Worm (Caenorhabditis elegans): ENCODE measurements around the gene ZK1248.5.

Gene ZK1248.5

DNA sequence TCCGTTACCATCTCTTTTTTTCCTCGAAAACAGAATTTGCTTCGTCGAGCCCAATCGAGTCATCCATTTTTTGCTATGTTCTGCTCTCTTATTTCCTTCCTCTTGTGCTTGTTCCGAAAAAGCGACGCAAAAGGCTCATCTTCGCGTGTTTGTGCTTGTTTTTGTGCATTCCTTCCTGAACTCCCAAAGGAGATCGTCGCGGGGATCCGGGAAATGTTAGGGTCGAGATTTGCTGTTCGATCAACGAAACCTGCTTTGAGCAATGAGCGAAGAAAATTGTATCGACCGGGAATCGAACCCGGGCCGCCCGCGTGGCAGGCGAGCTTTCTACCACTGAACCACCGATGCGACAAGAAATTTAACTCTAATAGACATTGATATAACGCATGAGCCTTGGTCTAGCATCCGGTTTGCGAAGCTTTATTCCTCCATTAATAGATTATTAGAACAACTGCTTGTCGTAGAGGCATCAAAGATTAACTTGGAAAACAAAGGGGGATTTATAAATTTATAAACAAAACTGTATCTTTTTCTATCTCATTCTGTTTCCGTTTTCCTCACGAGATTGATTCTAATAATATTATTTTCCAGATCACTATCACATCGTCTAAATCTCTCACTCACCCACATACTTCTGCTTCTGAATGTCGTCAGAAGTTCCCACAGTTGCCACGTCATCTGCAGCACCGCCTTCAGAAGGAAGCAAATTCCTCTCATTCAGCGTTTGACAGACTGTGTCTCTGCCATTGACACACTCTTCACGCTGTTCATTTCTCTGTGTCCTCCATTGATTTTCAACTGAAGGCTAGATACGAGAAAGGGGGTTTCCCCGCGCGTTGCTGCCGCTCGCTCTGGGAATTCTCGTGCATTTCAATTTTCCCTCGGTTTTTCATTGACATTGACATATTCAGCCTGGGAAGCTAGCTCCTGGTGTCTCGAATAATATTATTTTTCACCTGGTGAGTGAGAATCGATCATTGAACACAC lies 28.1 kb upstream of the ZK1248.5 start, which contains the start of gene K05F1.6 (continued):
- no peak for TF ChIP-seq fkh-2 (tag; optimal IDR thresholded peaks at IDR 0.05)
- TF ChIP-seq mdl-1 (tag; optimal IDR thresholded peaks at IDR 0.05): peak; percentile 3
- no peak for TF ChIP-seq aly-2 (tag; optimal IDR thresholded peaks at IDR 0.05)
- no peak for TF ChIP-seq nhr-11 (tag; optimal IDR thresholded peaks at IDR 0.05)
- no peak for TF ChIP-seq egl-5 (tag; optimal IDR thresholded peaks at IDR 0.05)
- no peak for TF ChIP-seq daf-12 (tag; optimal IDR thresholded peaks at IDR 0.05)
- TF ChIP-seq sea-2 (GFP tag; optimal IDR thresholded peaks at IDR 0.05): no peak
- TF ChIP-seq ceh-9 (tag; optimal IDR thresholded peaks at IDR 0.05): no peak
- TF ChIP-seq R02D3.7 (tag; optimal IDR thresholded peaks at IDR 0.05): no peak
- no peak for TF ChIP-seq zag-1 (tag; optimal IDR thresholded peaks at IDR 0.05)
- TF ChIP-seq ztf-11 (tag; optimal IDR thresholded peaks at IDR 0.05): no peak
- peak; percentile 25 for TF ChIP-seq ceh-82 (tag; optimal IDR thresholded peaks at IDR 0.05)

DNA sequence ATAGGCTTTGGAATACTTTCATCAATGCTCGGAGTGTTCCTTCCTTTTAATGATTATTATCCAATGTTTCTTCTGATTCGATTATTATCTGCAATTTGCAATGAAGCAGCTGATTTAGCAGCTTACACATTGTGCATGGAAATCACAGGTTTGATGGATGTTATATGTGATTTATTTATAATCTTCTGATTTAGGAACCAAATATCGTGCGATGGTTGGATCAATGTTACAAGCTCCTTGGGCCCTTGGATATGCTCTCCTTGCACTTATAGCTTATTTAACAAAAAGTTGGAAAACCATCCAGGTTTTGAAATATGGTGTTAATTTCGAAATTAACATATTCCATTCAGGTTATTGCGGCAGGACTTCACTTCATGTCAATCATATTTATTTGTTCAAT lies 24.8 kb upstream of the ZK1248.5 start:
- TF ChIP-seq fkh-2 (tag; optimal IDR thresholded peaks at IDR 0.05): no peak
- TF ChIP-seq R02D3.7 (tag; optimal IDR thresholded peaks at IDR 0.05): no peak
- no peak for TF ChIP-seq nhr-28 (tag; optimal IDR thresholded peaks at IDR 0.05)
- no peak for TF ChIP-seq daf-12 (tag; optimal IDR thresholded peaks at IDR 0.05)
- no peak for TF ChIP-seq nhr-43 (tag; optimal IDR thresholded peaks at IDR 0.05; ENCODE audit: poor library complexity, severe bottlenecking)
- TF ChIP-seq elt-1 (tag; optimal IDR thresholded peaks at IDR 0.05): no peak
- no peak for TF ChIP-seq ztf-11 (tag; optimal IDR thresholded peaks at IDR 0.05)

DNA sequence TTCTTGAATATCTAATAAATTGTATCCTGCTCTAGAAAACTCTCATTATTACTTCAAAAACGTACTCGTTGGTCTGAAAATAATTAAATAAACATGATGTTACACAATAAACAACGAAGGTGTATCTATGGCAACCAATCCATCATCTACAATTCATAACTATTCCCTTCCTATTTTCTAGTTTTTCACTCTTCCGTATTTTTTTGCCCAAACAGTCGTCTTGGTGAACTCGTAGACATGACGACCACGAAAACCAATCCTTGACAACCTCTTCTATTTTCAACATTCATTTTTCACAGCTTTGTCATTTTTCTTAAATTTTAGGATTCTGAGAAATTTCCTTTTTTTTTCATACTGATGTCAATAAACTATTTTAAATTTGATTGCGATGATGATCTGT lies 21.5 kb upstream of the ZK1248.5 start, which contains the start of gene K05F1.13:
K05F1.13 (plus strand) TSS at position 301 of the 400 bp plus-strand sequence.
- TF ChIP-seq ceh-9 (tag; optimal IDR thresholded peaks at IDR 0.05): no peak
- TF ChIP-seq aly-2 (tag; optimal IDR thresholded peaks at IDR 0.05): no peak
- no peak for TF ChIP-seq lsy-12 (tag; optimal IDR thresholded peaks at IDR 0.05)
- TF ChIP-seq fos-1 (tag; optimal IDR thresholded peaks at IDR 0.05): no peak
- no peak for TF ChIP-seq hmg-11 (tag; optimal IDR thresholded peaks at IDR 0.05)
- TF ChIP-seq mml-1 (tag; optimal IDR thresholded peaks at IDR 0.05): no peak
- TF ChIP-seq nhr-67 (tag; optimal IDR thresholded peaks at IDR 0.05): no peak
- no peak for TF ChIP-seq R02D3.7 (tag; optimal IDR thresholded peaks at IDR 0.05)
- TF ChIP-seq elt-1 (tag; optimal IDR thresholded peaks at IDR 0.05): no peak
- TF ChIP-seq tbx-2 (tag; optimal IDR thresholded peaks at IDR 0.05): no peak
- no peak for TF ChIP-seq ceh-16 (tag; optimal IDR thresholded peaks at IDR 0.05)
- TF ChIP-seq elt-3 (tag; optimal IDR thresholded peaks at IDR 0.05): no peak
- no peak for TF ChIP-seq ztf-11 (tag; optimal IDR thresholded peaks at IDR 0.05)
- no peak for TF ChIP-seq pqm-1 (tag; optimal IDR thresholded peaks at IDR 0.05)
- TF ChIP-seq snpc-4 (tag; optimal IDR thresholded peaks at IDR 0.05): no peak
- no peak for TF ChIP-seq nhr-76 (tag; optimal IDR thresholded peaks at IDR 0.05)
- no peak for TF ChIP-seq nhr-23 (tag; optimal IDR thresholded peaks at IDR 0.05)

DNA sequence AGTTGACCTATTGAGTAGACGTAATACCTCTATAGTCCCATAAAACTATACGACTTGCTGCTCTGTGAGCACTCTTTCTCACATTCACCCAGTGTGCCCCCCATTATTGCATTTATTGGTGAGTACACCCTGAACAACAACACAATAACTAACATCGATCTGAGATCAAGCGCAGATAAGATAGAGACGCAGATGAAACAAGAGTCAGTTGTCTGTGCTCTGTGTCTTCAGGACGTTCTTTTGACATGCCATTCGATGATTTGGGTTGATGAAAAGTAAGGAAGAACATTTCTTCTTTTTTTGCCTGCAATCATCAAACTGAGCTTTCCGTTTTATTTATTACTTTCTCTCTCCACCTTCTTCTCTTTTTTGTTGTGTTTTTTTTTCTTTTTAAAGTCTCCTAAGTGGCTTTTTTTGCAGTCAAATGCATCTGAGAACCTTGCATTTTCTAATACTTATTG lies 20.0 kb upstream of the ZK1248.5 start, which contains the start of gene lect-2:
lect-2 (plus strand) TSS at position 411 of the 461 bp plus-strand sequence.
- TF ChIP-seq egl-5 (tag; optimal IDR thresholded peaks at IDR 0.05) (peak; percentile 70), fkh-10 (GFP tag; optimal IDR thresholded peaks at IDR 0.05) (no peak), lin-39 (tag; optimal IDR thresholded peaks at IDR 0.05) (peak; percentile 20), hmg-11 (tag; optimal IDR thresholded peaks at IDR 0.05) (no peak), elt-1 (tag; optimal IDR thresholded peaks at IDR 0.05) (peak; percentile 39)

DNA sequence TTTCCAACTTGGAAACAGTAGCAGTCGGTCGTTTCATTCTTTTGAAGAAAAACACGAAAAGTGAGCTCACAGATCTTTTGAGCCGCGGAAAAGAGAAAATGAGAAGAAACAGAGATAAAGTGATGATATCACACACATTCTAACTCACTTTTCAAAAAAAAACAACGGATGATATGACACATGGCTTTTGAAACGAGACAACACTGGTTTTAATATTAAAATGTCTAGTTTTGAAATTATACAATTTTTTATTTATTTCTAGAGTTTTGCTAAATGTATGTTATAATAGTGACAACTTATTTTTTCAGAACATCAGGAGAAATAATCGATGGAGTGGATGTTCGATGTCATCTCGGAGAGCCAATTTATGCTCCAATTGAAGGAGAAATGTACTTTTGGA lies 17.8 kb upstream of the ZK1248.5 start, which contains the start of gene K05F1.14:
K05F1.14 (minus strand) TSS at position 101 of the 400 bp plus-strand sequence.
- TF ChIP-seq ceh-9 (tag; optimal IDR thresholded peaks at IDR 0.05): no peak
- no peak for TF ChIP-seq lsy-12 (tag; optimal IDR thresholded peaks at IDR 0.05)

DNA sequence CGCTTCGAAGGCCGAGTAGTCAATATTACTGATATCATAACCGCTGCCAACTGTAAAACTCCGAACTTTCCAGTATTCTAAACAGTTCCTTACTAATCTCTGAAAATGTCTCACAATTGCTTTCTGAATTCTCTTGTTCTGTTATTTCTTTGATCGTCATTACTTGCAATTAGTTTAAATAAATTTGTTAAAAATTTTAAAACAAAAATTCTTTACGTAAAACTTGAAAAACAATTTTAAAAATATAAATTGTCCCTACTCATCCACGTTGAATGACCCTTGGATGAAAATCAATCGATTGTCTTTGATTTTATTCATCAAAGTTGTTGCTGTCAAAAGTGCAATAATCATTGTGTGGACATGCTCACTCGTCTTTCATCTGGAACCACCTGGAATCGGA lies 16.1 kb upstream of the ZK1248.5 start, which contains the start of gene acdh-8:
acdh-8 (plus strand) TSS at position 301 of the 400 bp plus-strand sequence.
- no peak for TF ChIP-seq eor-1 (tag; optimal IDR thresholded peaks at IDR 0.05)
- no peak for TF ChIP-seq pha-4 (tag; optimal IDR thresholded peaks at IDR 0.05)
- no peak for TF ChIP-seq daf-12 (tag; optimal IDR thresholded peaks at IDR 0.05)
- TF ChIP-seq jun-1 (tag; optimal IDR thresholded peaks at IDR 0.05): no peak
- no peak for TF ChIP-seq ceh-28 (tag; optimal IDR thresholded peaks at IDR 0.05)
- no peak for TF ChIP-seq hmg-11 (tag; optimal IDR thresholded peaks at IDR 0.05)
- no peak for TF ChIP-seq nhr-11 (tag; optimal IDR thresholded peaks at IDR 0.05)
- TF ChIP-seq unc-39 (tag; optimal IDR thresholded peaks at IDR 0.05): no peak

Measured in whole organism, L3 larva.